Fruit fly (Drosophila melanogaster): ENCODE measurements around the gene CG7692.

CG7692 gene

dm6 chr3L:17344596-17344995, 7.0 kb upstream of the CG7692 start, which contains the start of gene brv2:
Gene brv2 (minus strand): TSS chr3L:17344696.
- no peak for TF ChIP-seq ATbp (GFP tag; optimal IDR thresholded peaks at IDR 0.05)
- TF ChIP-seq Dad (GFP tag; optimal IDR thresholded peaks at IDR 0.05): no peak

dm6 chr3L:17346393-17346792, 5.2 kb upstream of the CG7692 start:
- TF ChIP-seq abd-A (tag; optimal IDR thresholded peaks at IDR 0.05) (peak; percentile 91), Hr39 (optimal IDR thresholded peaks at IDR 0.05) (no peak), CG10209 (GFP tag; optimal IDR thresholded peaks at IDR 0.05) (no peak), Hey (tag; optimal IDR thresholded peaks at IDR 0.05) (peak; percentile 72), cas (GFP tag; IDR thresholded peaks at IDR 0.05) (no peak), mirr (GFP tag; optimal IDR thresholded peaks at IDR 0.05) (peak; percentile 14)

dm6 chr3L:17349604-17350003, 2.0 kb upstream of the CG7692 start, which contains the start of gene Mip:
Gene Mip (minus strand): TSS chr3L:17349666.
- TF ChIP-seq lmd (GFP tag; IDR thresholded peaks at IDR 0.05) (no peak), Deaf1 (tag; optimal IDR thresholded peaks at IDR 0.05) (peak; percentile 83), ewg (GFP tag; optimal IDR thresholded peaks at IDR 0.05) (peak; percentile 67), CG16813 (GFP tag; IDR thresholded peaks at IDR 0.05; ENCODE audit: partially characterized antibody) (no peak), kay (GFP tag; optimal IDR thresholded peaks at IDR 0.05) (no peak), Med (GFP tag) (peak; percentile 48), Sin3A (optimal IDR thresholded peaks at IDR 0.05) (no peak), CG9932 (GFP tag; IDR thresholded peaks at IDR 0.05) (no peak), Asciz (GFP tag; optimal IDR thresholded peaks at IDR 0.05) (no peak), Myb (GFP tag; optimal IDR thresholded peaks at IDR 0.05) (no peak), CG3847 (GFP tag; IDR thresholded peaks at IDR 0.05) (0 out of 2 replicates have a peak, but pooled peaks have one; percentile 8), CG5180 (GFP tag; optimal IDR thresholded peaks at IDR 0.05) (no peak), CG10959 (GFP tag; IDR thresholded peaks at IDR 0.05) (0 out of 2 replicates have a peak, but pooled peaks have one; percentile 17), CG9876 (GFP tag; optimal IDR thresholded peaks at IDR 0.05) (no peak), zen (tag; optimal IDR thresholded peaks at IDR 0.05) (peak; percentile 8), CG11696 (GFP tag; IDR thresholded peaks at IDR 0.05) (no peak), grau (tag; optimal IDR thresholded peaks at IDR 0.05) (no peak), cg (GFP tag; optimal IDR thresholded peaks at IDR 0.05) (peak; percentile 41), Hey (tag; optimal IDR thresholded peaks at IDR 0.05) (peak; percentile 39), Fer1 (GFP tag; optimal IDR thresholded peaks at IDR 0.05) (no peak), Chrac-16 (GFP tag; optimal IDR thresholded peaks at IDR 0.05) (no peak), CG6854 (GFP tag; optimal IDR thresholded peaks at IDR 0.05) (no peak), CG9437 (GFP tag; optimal IDR thresholded peaks at IDR 0.05) (no peak), gce (GFP tag; IDR thresholded peaks at IDR 0.05) (no peak), MTF-1 (GFP tag; optimal IDR thresholded peaks at IDR 0.05; ENCODE audit: borderline replicate concordance) (no peak), CG9817 (tag; optimal IDR thresholded peaks at IDR 0.05) (no peak), CG15479 (GFP tag; optimal IDR thresholded peaks at IDR 0.05) (peak; percentile 77), Ets97D (GFP tag; optimal IDR thresholded peaks at IDR 0.05) (peak; percentile 12), scrt (GFP tag; optimal IDR thresholded peaks at IDR 0.05) (peak; percentile 55), Dfd (GFP tag; optimal IDR thresholded peaks at IDR 0.05) (peak in 1 of 2 experiments; percentile 13), CG9609 (GFP tag; optimal IDR thresholded peaks at IDR 0.05) (no peak), kni (GFP tag; optimal IDR thresholded peaks at IDR 0.05) (no peak)

All from whole organism, embryonic.